Worm (Caenorhabditis elegans) whole organism, mixed stage, embryonic: ENCODE measurements around the gene hpo-31.

ENCODE experiments used
- M03D4.4 ChIP-seq: sonication (generic microtip); optimal IDR thresholded peaks from 2 replicates; lab custom pipeline; 2017; ENCODE audit warnings: mild to moderate bottlenecking, missing genetic modification characterization, missing compliant biosample characterization
- blmp-1 ChIP-seq: fragments of 150-350 bp; optimal IDR thresholded peaks from 2 replicates; lab custom pipeline; 2014; ENCODE audit warnings: missing biosample characterization, missing genetic modification characterization
- ceh-43 ChIP-seq: fragments of 200-800 bp; sonication (Bioruptor generic); optimal IDR thresholded peaks from 2 replicates; lab custom pipeline; 2018; ENCODE audit warnings: mild to moderate bottlenecking, missing genetic modification characterization, moderate library complexity, missing compliant biosample characterization
- ceh-83 ChIP-seq: fragments of 200-800 bp; sonication (Bioruptor generic); optimal IDR thresholded peaks from 2 replicates; lab custom pipeline; 2018; ENCODE audit warnings: mild to moderate bottlenecking, missing genetic modification characterization, missing compliant biosample characterization
- ces-1 ChIP-seq: fragments of 150-350 bp; optimal IDR thresholded peaks from 2 replicates; lab custom pipeline; 2014; ENCODE audit warnings: missing biosample characterization, missing genetic modification reagents, missing genetic modification characterization
- elt-3 ChIP-seq: fragments of 150-350 bp; optimal IDR thresholded peaks from 2 replicates; lab custom pipeline; 2014; ENCODE audit warnings: missing biosample characterization, missing genetic modification characterization
- lin-13 ChIP-seq: fragments of 150-350 bp; optimal IDR thresholded peaks from 2 replicates; lab custom pipeline; 2014; ENCODE audit warnings: missing biosample characterization, missing genetic modification characterization
- lin-32 ChIP-seq: fragments of 200-800 bp; sonication (Bioruptor generic); optimal IDR thresholded peaks from 2 replicates; lab custom pipeline; 2018; ENCODE audit warnings: mild to moderate bottlenecking, missing genetic modification characterization, missing compliant biosample characterization
- nhr-28 ChIP-seq: fragments of 150-350 bp; optimal IDR thresholded peaks from 2 replicates; lab custom pipeline; 2014; ENCODE audit warnings: missing biosample characterization, missing genetic modification characterization
- snpc-4 ChIP-seq: fragments of 150-350 bp; optimal IDR thresholded peaks from 2 replicates; lab custom pipeline; 2014; ENCODE audit warnings: missing biosample characterization, missing genetic modification characterization
- unc-39 ChIP-seq: fragments of 150-350 bp; optimal IDR thresholded peaks from 2 replicates; lab custom pipeline; 2014; ENCODE audit warnings: missing biosample characterization, missing genetic modification characterization
- ztf-11 ChIP-seq: fragments of 150-350 bp; optimal IDR thresholded peaks from 2 replicates; lab custom pipeline; 2014; ENCODE audit warnings: missing biosample characterization, missing genetic modification characterization

- TF ChIP-seq nhr-28 (tag; lab: Kevin White, UChicago) (no peak), ztf-11 (no peak), ces-1 (GFP tag; lab: Kevin White, UChicago) (no peak), lin-32 (no peak), blmp-1 (tag; lab: Kevin White, UChicago) (no peak), ceh-43 (no peak), M03D4.4 (tag; lab: Kevin White, UChicago) (no peak), lin-13 (tag; lab: Kevin White, UChicago) (no peak), unc-39 (tag; lab: Kevin White, UChicago) (no peak), snpc-4 (tag; lab: Kevin White, UChicago) (no peak), ceh-83 (GFP tag; lab: Kevin White, UChicago) (no peak), elt-3 (no peak)
Measured at ce11 chrV:13850170-13850569, 27.3 kb downstream of the hpo-31 start, which contains the start of gene hpx-2.
